Worm (Caenorhabditis elegans) whole organism, young adult: ENCODE data around the gene F46B3.23.

ENCODE experiments used
- B0019.2 ChIP-seq: fragments of 200-800 bp; sonication (Bioruptor generic); conservative IDR thresholded peaks from 2 replicates; pipeline ENCODE4 v1.3.6; 2022; ENCODE audit warnings: missing genetic modification reagents, missing genetic modification characterization, missing compliant biosample characterization
- F39B2.1 ChIP-seq: fragments of 200-800 bp; sonication (Bioruptor generic); IDR thresholded peaks from 2 replicates; pipeline ENCODE4 v1.3.6; 2022; ENCODE audit warnings: missing genetic modification reagents, missing genetic modification characterization, missing compliant biosample characterization
- F55B11.4 ChIP-seq: sonication (generic microtip); optimal IDR thresholded peaks from 2 replicates; lab custom pipeline; 2016; ENCODE audit warnings: missing compliant biosample characterization, missing genetic modification characterization, borderline replicate concordance; ENCODE audit not compliant: insufficient read depth
- T07F8.4 ChIP-seq: sonication (generic microtip); optimal IDR thresholded peaks from 2 replicates; lab custom pipeline; 2016; ENCODE audit warnings: mild to moderate bottlenecking, missing genetic modification characterization, moderate library complexity, missing compliant biosample characterization
- Y56A3A.18 ChIP-seq: fragments of 200-800 bp; sonication (Bioruptor generic); IDR thresholded peaks from 2 replicates; pipeline ENCODE4 v1.3.6; 2022; ENCODE audit warnings: missing genetic modification reagents, missing genetic modification characterization, missing compliant biosample characterization
- Y67H2A.10 ChIP-seq: fragments of 200-800 bp; sonication (Bioruptor generic); conservative IDR thresholded peaks from 2 replicates; pipeline ENCODE4 v1.3.6; 2022; ENCODE audit warnings: missing genetic modification reagents, missing genetic modification characterization, missing compliant biosample characterization
- Y95B8A.8 ChIP-seq: fragments of 200-800 bp; sonication (Bioruptor generic); IDR thresholded peaks from 2 replicates; pipeline ENCODE4 v1.3.6; 2022; ENCODE audit warnings: missing genetic modification reagents, missing genetic modification characterization, missing compliant biosample characterization
- attf-6 ChIP-seq: fragments of 200-800 bp; sonication (Bioruptor generic); IDR thresholded peaks from 2 replicates; pipeline ENCODE4 v1.3.6; 2022; ENCODE audit warnings: missing genetic modification reagents, missing genetic modification characterization, missing compliant biosample characterization
- cebp-1 ChIP-seq, 2 experiments: fragments of 200-800 bp in 1 of 2; sonication (Bioruptor generic) in 1 of 2; sonication (generic microtip) in 1 of 2; IDR thresholded peaks in 1 of 2; optimal IDR thresholded peaks in 1 of 2; 2 replicates each; pipeline versions ENCODE4 v1.3.6 to Lab custom; 2017 to 2022; ENCODE audit warnings: missing compliant biosample characterization in 2 of 2, missing genetic modification characterization in 2 of 2, mild to moderate bottlenecking in 1 of 2, missing genetic modification reagents in 1 of 2, moderate library complexity in 1 of 2
- ceh-100 ChIP-seq: fragments of 200-800 bp; sonication (Bioruptor generic); IDR thresholded peaks from 2 replicates; pipeline ENCODE4 v1.3.6; 2022; ENCODE audit warnings: missing genetic modification reagents, missing genetic modification characterization, missing compliant biosample characterization
- ceh-27 ChIP-seq: fragments of 200-800 bp; sonication (Bioruptor generic); optimal IDR thresholded peaks from 2 replicates; lab custom pipeline; 2018; ENCODE audit warnings: mild to moderate bottlenecking, missing genetic modification characterization, moderate library complexity, missing compliant biosample characterization
- ceh-40 ChIP-seq: fragments of 200-800 bp; sonication (Bioruptor generic); IDR thresholded peaks from 2 replicates; pipeline ENCODE4 v1.3.6; 2022; ENCODE audit warnings: missing genetic modification characterization, missing compliant biosample characterization
- ceh-58 ChIP-seq: fragments of 200-800 bp; sonication (Bioruptor generic); IDR thresholded peaks from 2 replicates; pipeline ENCODE4 v1.3.6; 2022; ENCODE audit warnings: missing genetic modification characterization, missing compliant biosample characterization
- ceh-79 ChIP-seq: sonication (generic microtip); optimal IDR thresholded peaks from 2 replicates; lab custom pipeline; 2017; ENCODE audit warnings: mild to moderate bottlenecking, missing genetic modification characterization, missing compliant biosample characterization
- dox-1 ChIP-seq: fragments of 200-800 bp; sonication (Bioruptor generic); IDR thresholded peaks from 2 replicates; pipeline ENCODE4 v1.3.6; 2022; ENCODE audit warnings: missing genetic modification reagents, missing genetic modification characterization, missing compliant biosample characterization
- fkh-3 ChIP-seq: sonication (generic microtip); optimal IDR thresholded peaks from 2 replicates; lab custom pipeline; 2016; ENCODE audit warnings: mild to moderate bottlenecking, missing genetic modification characterization, missing compliant biosample characterization
- hlh-12 ChIP-seq: sonication (generic microtip); optimal IDR thresholded peaks from 2 replicates; lab custom pipeline; 2016; ENCODE audit warnings: missing genetic modification characterization, missing compliant biosample characterization
- hsf-1 ChIP-seq: fragments of 200-800 bp; sonication (Bioruptor generic); IDR thresholded peaks from 2 replicates; pipeline ENCODE4 v1.3.6; 2022; ENCODE audit warnings: missing genetic modification reagents, missing genetic modification characterization, missing compliant biosample characterization
- lin-40 ChIP-seq: sonication (generic microtip); optimal IDR thresholded peaks from 2 replicates; lab custom pipeline; 2016; ENCODE audit warnings: missing genetic modification characterization, mild to moderate bottlenecking, missing compliant biosample characterization, missing genotype, missing genetic modification reagents
- lin-54 ChIP-seq: fragments of 200-800 bp; sonication (Bioruptor generic); optimal IDR thresholded peaks from 2 replicates; lab custom pipeline; 2018; ENCODE audit warnings: mild to moderate bottlenecking, missing genetic modification characterization, missing compliant biosample characterization
- lsl-1 ChIP-seq: fragments of 200-800 bp; sonication (Bioruptor generic); optimal IDR thresholded peaks from 2 replicates; lab custom pipeline; 2018; ENCODE audit warnings: mild to moderate bottlenecking, missing genetic modification characterization, moderate library complexity, missing compliant biosample characterization
- madf-10 ChIP-seq: sonication (generic microtip); optimal IDR thresholded peaks from 2 replicates; lab custom pipeline; 2016; ENCODE audit warnings: mild to moderate bottlenecking, missing genetic modification characterization, missing compliant biosample characterization
- madf-6 ChIP-seq: fragments of 200-800 bp; sonication (Bioruptor generic); IDR thresholded peaks from 2 replicates; pipeline ENCODE4 v1.3.6; 2022; ENCODE audit warnings: missing genetic modification reagents, missing genetic modification characterization, missing compliant biosample characterization
- mel-28 ChIP-seq: sonication (generic microtip); optimal IDR thresholded peaks from 2 replicates; lab custom pipeline; 2016; ENCODE audit warnings: borderline replicate concordance, mild to moderate bottlenecking, missing genetic modification characterization, missing compliant biosample characterization
- mes-4 ChIP-seq: sonication (generic microtip); optimal IDR thresholded peaks from 2 replicates; lab custom pipeline; 2016; ENCODE audit warnings: missing genotype, missing genetic modification characterization, missing compliant biosample characterization
- mxl-1 ChIP-seq: sonication (generic microtip); optimal IDR thresholded peaks from 2 replicates; lab custom pipeline; 2016; ENCODE audit warnings: missing genetic modification characterization, missing compliant biosample characterization
- nhr-120 ChIP-seq: fragments of 200-800 bp; sonication (Bioruptor generic); IDR thresholded peaks from 2 replicates; pipeline ENCODE4 v1.3.6; 2022; ENCODE audit warnings: missing genetic modification characterization, missing compliant biosample characterization
- pbrm-1 ChIP-seq: fragments of 200-800 bp; sonication (Bioruptor generic); IDR thresholded peaks from 2 replicates; pipeline ENCODE4 v1.3.6; 2022; ENCODE audit warnings: missing genetic modification reagents, missing genetic modification characterization, missing compliant biosample characterization
- rec-8 ChIP-seq, 2 experiments: sonication (generic microtip); optimal IDR thresholded peaks; 2 replicates each; lab custom pipeline; 2016; ENCODE audit warnings: mild to moderate bottlenecking in 2 of 2, missing genetic modification characterization in 2 of 2, missing genetic modification reagents in 2 of 2, missing genotype in 2 of 2, missing biosample characterization in 1 of 2, missing compliant biosample characterization in 1 of 2, moderate library complexity in 1 of 2
- snpc-4 ChIP-seq, 5 experiments: fragments of 150-350 bp in 1 of 5; sonication (generic microtip) in 4 of 5; optimal IDR thresholded peaks; 2 replicates each; lab custom pipeline; 2014 to 2018; ENCODE audit warnings: missing genetic modification characterization in 5 of 5, missing biosample characterization in 3 of 5, antibody characterized with exemption in 2 of 5, mild to moderate bottlenecking in 2 of 5, missing compliant biosample characterization in 2 of 5, missing genotype in 2 of 5, moderate library complexity in 2 of 5, missing genetic modification reagents in 1 of 5
- somi-1 ChIP-seq: fragments of 200-800 bp; sonication (Bioruptor generic); optimal IDR thresholded peaks from 2 replicates; lab custom pipeline; 2018; ENCODE audit warnings: mild to moderate bottlenecking, missing genetic modification characterization, missing compliant biosample characterization
- sptf-2 ChIP-seq: fragments of 200-800 bp; sonication (Bioruptor generic); optimal IDR thresholded peaks from 2 replicates; lab custom pipeline; 2018; ENCODE audit warnings: mild to moderate bottlenecking, missing genetic modification characterization, missing compliant biosample characterization
- tbp1 ChIP-seq: fragments of 200-800 bp; sonication (Bioruptor generic); optimal IDR thresholded peaks from 2 replicates; lab custom pipeline; 2018; ENCODE audit warnings: mild to moderate bottlenecking, missing genetic modification characterization, missing compliant biosample characterization
- tlf-1 ChIP-seq: fragments of 200-800 bp; sonication (Bioruptor generic); optimal IDR thresholded peaks from 2 replicates; lab custom pipeline; 2018; ENCODE audit warnings: mild to moderate bottlenecking, missing genetic modification characterization, missing compliant biosample characterization
- unc-62 ChIP-seq: fragments of 150-350 bp; optimal IDR thresholded peaks from 2 replicates; lab custom pipeline; 2014; ENCODE audit warnings: missing biosample characterization, missing genetic modification reagents, missing genetic modification characterization
- zim-3 ChIP-seq: sonication (generic microtip); optimal IDR thresholded peaks from 2 replicates; lab custom pipeline; 2017; ENCODE audit warnings: mild to moderate bottlenecking, missing genetic modification characterization, moderate library complexity, missing compliant biosample characterization
- ztf-22 ChIP-seq: fragments of 200-800 bp; sonication (Bioruptor generic); optimal IDR thresholded peaks from 2 replicates; lab custom pipeline; 2018; ENCODE audit warnings: mild to moderate bottlenecking, missing genetic modification characterization, moderate library complexity, missing compliant biosample characterization
- ztf-26 ChIP-seq: sonication (generic microtip); optimal IDR thresholded peaks from 2 replicates; lab custom pipeline; 2017; ENCODE audit warnings: missing genetic modification characterization, missing compliant biosample characterization

F46B3.23 gene

DNA sequence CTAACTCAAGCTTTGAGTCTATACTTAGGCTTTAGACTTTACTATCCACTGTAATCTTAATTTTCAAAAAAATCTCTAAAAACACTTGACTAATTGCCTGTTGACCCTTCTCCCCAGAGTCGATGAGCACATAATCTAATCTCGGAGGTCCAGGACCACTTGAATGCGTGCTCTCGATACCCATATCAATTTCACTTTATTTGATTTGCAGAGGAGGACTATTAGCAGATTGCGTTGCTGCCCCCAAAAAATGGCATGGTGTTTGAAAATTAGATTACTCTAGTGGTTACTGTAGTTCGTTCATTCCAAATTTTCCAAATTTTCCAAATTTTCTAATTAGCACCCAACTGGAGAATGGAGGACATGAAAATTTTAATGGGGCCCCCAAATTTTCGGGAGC lies 39.0 kb upstream of the F46B3.23 start:
- no peak for TF ChIP-seq Y67H2A.10 (GFP tag; lab: Robert Waterston, UW)
- no peak for TF ChIP-seq B0019.2 (GFP tag; lab: Robert Waterston, UW)
- TF ChIP-seq fkh-3 (tag; lab: Kevin White, UChicago): no peak
- no peak for TF ChIP-seq nhr-120 (GFP tag; lab: Robert Waterston, UW)
- TF ChIP-seq F55B11.4 (tag; lab: Kevin White, UChicago): no peak
- TF ChIP-seq T07F8.4 (tag; lab: Kevin White, UChicago): no peak
- TF ChIP-seq ztf-26 (tag; lab: Kevin White, UChicago): no peak
- TF ChIP-seq ceh-27 (GFP tag; lab: Kevin White, UChicago): no peak
- no peak for TF ChIP-seq tbp1 (GFP tag; lab: Kevin White, UChicago)
- TF ChIP-seq somi-1 (GFP tag; lab: Kevin White, UChicago): no peak
- no peak for TF ChIP-seq zim-3 (tag; lab: Kevin White, UChicago)
- TF ChIP-seq lsl-1 (GFP tag; lab: Kevin White, UChicago): no peak
- no peak for TF ChIP-seq Y56A3A.18 (GFP tag; lab: Robert Waterston, UW)
- TF ChIP-seq cebp-1 (GFP tag; IDR thresholded peaks at IDR 0.05; lab: Robert Waterston, UW): no peak
- no peak for TF ChIP-seq cebp-1 (tag; optimal IDR thresholded peaks at IDR 0.05; lab: Kevin White, UChicago)

DNA sequence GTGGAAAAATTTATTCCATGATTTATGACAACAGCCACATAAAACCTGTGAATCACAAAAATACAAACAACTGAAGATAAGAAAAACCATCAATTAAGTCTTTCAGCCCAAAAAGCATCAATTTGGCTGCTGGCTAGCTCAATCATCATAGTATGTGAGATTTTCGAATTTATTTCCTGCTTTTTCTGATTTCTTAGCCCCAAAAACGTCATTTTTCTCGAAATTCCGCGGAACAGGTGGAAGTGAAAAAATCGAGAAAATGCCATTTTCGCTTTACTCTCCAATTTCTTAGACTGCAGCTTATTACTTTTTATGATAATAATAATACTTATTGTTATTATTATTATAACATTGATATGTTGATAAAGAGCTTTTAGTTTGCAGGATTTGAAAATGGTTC lies 35.4 kb upstream of the F46B3.23 start, which contains the start of gene srxa-15:
TSS of gene srxa-15 (plus strand) at position 301 of the 400 bp plus-strand sequence.
- TF ChIP-seq ceh-58 (GFP tag; lab: Robert Waterston, UW) (no peak), hlh-12 (tag; lab: Kevin White, UChicago) (no peak), lin-40 (tag; lab: Kevin White, UChicago) (no peak), mes-4 (tag; lab: Kevin White, UChicago) (no peak), ceh-79 (tag; lab: Kevin White, UChicago) (no peak), cebp-1 (GFP tag; IDR thresholded peaks at IDR 0.05; lab: Robert Waterston, UW) (no peak), cebp-1 (tag; optimal IDR thresholded peaks at IDR 0.05; lab: Kevin White, UChicago) (no peak), madf-6 (GFP tag; lab: Robert Waterston, UW) (no peak), rec-8 (tag; optimal IDR thresholded peaks at IDR 0.05; lab: Kevin White, UChicago) (no peak), ztf-22 (no peak)

DNA sequence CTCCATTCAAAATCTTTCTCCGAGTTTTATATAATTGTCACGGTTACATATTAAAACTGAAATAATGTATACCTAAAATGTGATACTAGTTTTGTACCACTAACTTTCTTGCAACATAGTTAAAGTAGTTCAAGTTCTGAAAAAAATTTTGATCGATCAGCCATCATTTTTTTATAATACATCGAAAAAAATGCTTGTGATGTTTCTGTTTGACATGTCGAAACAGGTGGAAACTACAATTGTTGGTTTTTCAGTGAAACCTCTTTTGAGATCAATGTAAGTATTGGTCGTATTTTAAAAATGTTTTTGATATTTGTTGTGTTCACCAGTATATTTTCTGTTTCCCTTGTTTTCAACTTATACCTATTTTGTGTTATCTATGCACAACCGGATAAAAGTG lies 32.8 kb upstream of the F46B3.23 start, which contains the start of gene srxa-14:
TSS of gene srxa-14 (plus strand) at position 301 of the 400 bp plus-strand sequence.
- no peak for TF ChIP-seq ceh-40 (GFP tag; lab: Robert Waterston, UW)
- no peak for TF ChIP-seq dox-1 (GFP tag; lab: Robert Waterston, UW)
- TF ChIP-seq, all 124 proteins: peak for 0

DNA sequence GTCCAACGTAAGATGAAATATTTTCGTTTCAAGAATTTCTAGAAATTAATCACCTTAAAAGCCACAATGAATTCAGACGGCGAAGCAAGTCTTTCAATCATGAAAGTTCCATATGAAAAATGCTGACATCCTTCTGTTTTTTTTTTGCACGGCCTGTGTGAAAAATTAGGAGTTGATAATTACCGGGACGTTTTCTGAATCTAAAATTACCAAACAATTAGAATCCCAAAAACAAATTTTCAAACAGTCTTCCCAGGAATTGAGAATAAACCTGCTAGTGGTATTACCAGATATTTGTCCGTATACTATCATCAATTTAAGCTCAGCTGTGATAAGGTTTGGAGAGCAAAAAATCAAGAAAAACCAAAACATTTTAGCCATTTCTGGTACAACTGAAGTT lies 31.8 kb upstream of the F46B3.23 start, which contains the start of gene Y44A6B.3:
TSS of gene Y44A6B.3 (minus strand) at position 101 of the 400 bp plus-strand sequence.
- TF ChIP-seq lin-54 (no peak), snpc-4 (GFP tag; optimal IDR thresholded peaks at IDR 0.05; lab: Kevin White, UChicago) (no peak), snpc-4 (tag; optimal IDR thresholded peaks at IDR 0.05; lab: Kevin White, UChicago) (no peak), unc-62 (no peak), mxl-1 (no peak), mel-28 (tag; lab: Kevin White, UChicago) (no peak), madf-10 (tag; lab: Kevin White, UChicago) (no peak)

DNA sequence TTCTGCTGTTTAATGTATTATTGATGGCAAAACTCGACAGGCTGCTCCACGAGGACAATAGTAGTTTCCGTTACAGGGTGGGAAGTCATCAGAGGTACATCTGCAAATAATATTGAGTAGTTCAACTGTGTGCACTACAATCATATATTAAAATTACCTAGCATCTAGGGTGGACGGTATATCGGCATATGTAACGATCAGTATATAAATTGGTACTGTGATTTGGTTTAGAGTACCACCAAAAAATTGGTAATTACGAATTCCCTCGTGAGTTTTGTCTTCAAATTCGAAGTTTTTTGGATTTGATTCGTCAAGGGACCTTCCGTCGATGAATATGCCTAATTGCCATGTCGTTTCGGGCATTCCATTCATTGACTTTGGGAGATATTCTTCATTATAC lies 30.3 kb upstream of the F46B3.23 start, which contains the start of gene ttr-13:
TSS of gene ttr-13 (minus strand) at position 101 of the 400 bp plus-strand sequence.
- TF ChIP-seq F39B2.1 (GFP tag; lab: Robert Waterston, UW): no peak
- TF ChIP-seq hsf-1 (GFP tag; lab: Robert Waterston, UW): no peak
- TF ChIP-seq tlf-1 (GFP tag; lab: Kevin White, UChicago): no peak
- TF ChIP-seq ceh-100 (GFP tag; lab: Robert Waterston, UW): no peak
- no peak for TF ChIP-seq pbrm-1 (GFP tag; lab: Robert Waterston, UW)
- TF ChIP-seq Y95B8A.8 (GFP tag; lab: Robert Waterston, UW): no peak
- no peak for TF ChIP-seq sptf-2 (GFP tag; lab: Kevin White, UChicago)
- no peak for TF ChIP-seq zim-3 (tag; lab: Kevin White, UChicago)
- TF ChIP-seq attf-6 (GFP tag; lab: Robert Waterston, UW): no peak
- TF ChIP-seq, all 124 proteins: peak for 0
